Fruit fly (Drosophila melanogaster) Kc167 (cell line): ENCODE results near the gene CG13114.

Source experiments
- Myc ChIP-seq: fragments of >200 bp; optimal IDR thresholded peaks from 2 replicates; lab custom pipeline; 2017; ENCODE audit warnings: missing external identifiers
- Sin3A ChIP-seq: fragments of >200 bp; optimal IDR thresholded peaks from 2 replicates; lab custom pipeline; 2018; ENCODE audit warnings: missing external identifiers
- h ChIP-seq: fragments of >200 bp; optimal IDR thresholded peaks from 3 replicates; lab custom pipeline; 2018; ENCODE audit warnings: missing external identifiers
- insv ChIP-seq: fragments of >200 bp; optimal IDR thresholded peaks from 3 replicates; lab custom pipeline; 2018; ENCODE audit warnings: missing external identifiers
- psq ChIP-seq: fragments of >200 bp; optimal IDR thresholded peaks from 2 replicates; lab custom pipeline; 2017; ENCODE audit warnings: missing external identifiers
- ttk ChIP-seq: sonication (Bioruptor generic); optimal IDR thresholded peaks from 2 replicates; lab custom pipeline; 2017; ENCODE audit warnings: missing external identifiers

The CG13114 gene

dm6 chr2L:9569131-9569530 lies 23.5 kb downstream of the CG13114 start:
- no peak for TF ChIP-seq ttk
- TF ChIP-seq h (lab: Kevin White, UChicago): no peak
- TF ChIP-seq Sin3A (lab: Kevin White, UChicago): no peak

dm6 chr2L:9569588-9570434 lies 24.2 kb downstream of the CG13114 start:
- TF ChIP-seq insv (lab: Kevin White, UChicago) (no peak), Myc (no peak), Sin3A (lab: Kevin White, UChicago) (no peak), ttk (no peak), h (lab: Kevin White, UChicago) (no peak)

dm6 chr2L:9570673-9571193 lies 25.1 kb downstream of the CG13114 start:
- no peak for TF ChIP-seq Myc
- TF ChIP-seq insv (lab: Kevin White, UChicago): no peak
- no peak for TF ChIP-seq ttk

dm6 chr2L:9576269-9576933 lies 30.8 kb downstream of the CG13114 start, which contains the start of gene Mtpalpha:
Mtpalpha (minus strand) TSS chr2L:9576769.
- TF ChIP-seq insv (lab: Kevin White, UChicago): no peak
- TF ChIP-seq Myc: no peak
- no peak for TF ChIP-seq ttk
- no peak for TF ChIP-seq h (lab: Kevin White, UChicago)
- TF ChIP-seq psq: no peak
- TF ChIP-seq Sin3A (lab: Kevin White, UChicago): no peak

dm6 chr2L:9579538-9579937 lies 33.9 kb downstream of the CG13114 start, which contains the start of gene CG31709:
CG31709 (minus strand) TSS chr2L:9579638.
- TF ChIP-seq h (lab: Kevin White, UChicago): no peak
- TF ChIP-seq Sin3A (lab: Kevin White, UChicago): no peak
- TF ChIP-seq ttk: no peak
- TF ChIP-seq insv (lab: Kevin White, UChicago): no peak
- no peak for TF ChIP-seq psq
- no peak for TF ChIP-seq Myc

dm6 chr2L:9581582-9581981 lies 36.0 kb downstream of the CG13114 start, which contains the start of gene gcm:
gcm (minus strand) TSS chr2L:9581745.
- TF ChIP-seq Myc: no peak
- TF ChIP-seq insv (lab: Kevin White, UChicago): no peak
- TF ChIP-seq psq: no peak
- no peak for TF ChIP-seq Sin3A (lab: Kevin White, UChicago)

- TF ChIP-seq Myc: no peak
- no peak for TF ChIP-seq ttk
- TF ChIP-seq Sin3A (lab: Kevin White, UChicago): no peak
- no peak for TF ChIP-seq insv (lab: Kevin White, UChicago)
- TF ChIP-seq psq: no peak
- TF ChIP-seq h (lab: Kevin White, UChicago): no peak
Observed at dm6 chr2L:9584098-9584703, 38.6 kb downstream of the CG13114 start.

dm6 chr2L:9585942-9586341 lies 40.3 kb downstream of the CG13114 start:
- TF ChIP-seq Myc (no peak), h (lab: Kevin White, UChicago) (no peak), insv (lab: Kevin White, UChicago) (no peak), Sin3A (lab: Kevin White, UChicago) (no peak), ttk (no peak), psq (no peak)

dm6 chr2L:9589176-9589575 lies 43.6 kb downstream of the CG13114 start, which contains the start of gene CG3841:
CG3841 (plus strand) TSS chr2L:9589476.
- TF ChIP-seq Sin3A (lab: Kevin White, UChicago) (no peak), insv (lab: Kevin White, UChicago) (no peak), ttk (no peak), h (lab: Kevin White, UChicago) (no peak), Myc (no peak), psq (no peak)

dm6 chr2L:9591146-9591545 lies 45.5 kb downstream of the CG13114 start:
- TF ChIP-seq h (lab: Kevin White, UChicago) (no peak), Sin3A (lab: Kevin White, UChicago) (no peak), insv (lab: Kevin White, UChicago) (no peak), psq (no peak), ttk (no peak)

dm6 chr2L:9594625-9595300 lies 49.2 kb downstream of the CG13114 start:
- TF ChIP-seq psq (no peak), ttk (no peak), Sin3A (lab: Kevin White, UChicago) (no peak), h (lab: Kevin White, UChicago) (no peak), Myc (no peak), insv (lab: Kevin White, UChicago) (no peak)
